Worm (Caenorhabditis elegans) whole organism, midembryonic: ENCODE results near the gene nep-1.

Experiments
- T22C8.4 ChIP-seq: fragments of 200-800 bp; sonication (Bioruptor generic); IDR thresholded peaks from 2 replicates; pipeline ENCODE4 v1.3.6; 2022; ENCODE audit warnings: missing genetic modification characterization, missing compliant biosample characterization
- klf-2 ChIP-seq: fragments of 200-800 bp; sonication (Bioruptor generic); conservative IDR thresholded peaks from 2 replicates; pipeline ENCODE4 v1.3.6; 2022; ENCODE audit warnings: missing genetic modification reagents, missing genetic modification characterization, missing compliant biosample characterization
- med-1 ChIP-seq: sonication (generic microtip); optimal IDR thresholded peaks from 2 replicates; lab custom pipeline; 2017; ENCODE audit warnings: missing genetic modification characterization, mild to moderate bottlenecking, missing compliant biosample characterization, antibody characterized with exemption, missing genetic modification reagents; ENCODE audit not compliant: insufficient read depth
- ztf-29 ChIP-seq: fragments of 200-800 bp; sonication (Bioruptor generic); IDR thresholded peaks from 2 replicates; pipeline ENCODE4 v1.3.6; 2022; ENCODE audit warnings: missing genetic modification reagents, missing genetic modification characterization, missing compliant biosample characterization

- TF ChIP-seq klf-2 (GFP tag; lab: Robert Waterston, UW) (no peak), T22C8.4 (GFP tag; lab: Robert Waterston, UW) (no peak), ztf-29 (GFP tag; lab: Robert Waterston, UW) (no peak), med-1 (GFP tag; lab: Kevin White, UChicago) (no peak)
These were observed 4.9 kb downstream of the nep-1 start for ce11 chrII:11652125-11652524.
